Worm (Caenorhabditis elegans) whole organism, early embryonic: ENCODE measurements around the gene rcd-1.

ENCODE experiments used
- B0310.2 ChIP-seq: sonication (generic microtip); optimal IDR thresholded peaks from 2 replicates; lab custom pipeline; 2016; ENCODE audit warnings: mild to moderate bottlenecking, missing genetic modification characterization, missing compliant biosample characterization
- F13C5.2 ChIP-seq: sonication (generic microtip); optimal IDR thresholded peaks from 2 replicates; lab custom pipeline; 2017; ENCODE audit warnings: mild to moderate bottlenecking, missing genetic modification characterization, inconsistent platforms, missing compliant biosample characterization
- aly-1 ChIP-seq: sonication (generic microtip); optimal IDR thresholded peaks from 2 replicates; lab custom pipeline; 2016; ENCODE audit warnings: missing genetic modification characterization, missing compliant biosample characterization
- ama-1 ChIP-seq: fragments of 150-350 bp; optimal IDR thresholded peaks from 2 replicates; lab custom pipeline; 2014
- ceh-13 ChIP-seq: fragments of 200-800 bp; sonication (Bioruptor generic); optimal IDR thresholded peaks from 2 replicates; lab custom pipeline; 2018; ENCODE audit warnings: mild to moderate bottlenecking, missing genetic modification characterization, missing compliant biosample characterization
- ceh-36 ChIP-seq: sonication (generic microtip); optimal IDR thresholded peaks from 2 replicates; lab custom pipeline; 2016; ENCODE audit warnings: missing genetic modification characterization, inconsistent platforms, missing compliant biosample characterization
- ets-7 ChIP-seq: sonication (generic microtip); optimal IDR thresholded peaks from 2 replicates; lab custom pipeline; 2016; ENCODE audit warnings: missing genotype, missing genetic modification characterization, missing compliant biosample characterization
- flt-1 ChIP-seq: fragments of 200-800 bp; sonication (Bioruptor generic); IDR thresholded peaks from 2 replicates; pipeline ENCODE4 v1.3.6; 2022; ENCODE audit warnings: missing genetic modification characterization, missing compliant biosample characterization
- hmbx-1 ChIP-seq: sonication (generic microtip); optimal IDR thresholded peaks from 2 replicates; lab custom pipeline; 2016; ENCODE audit warnings: mild to moderate bottlenecking, missing genetic modification characterization, missing compliant biosample characterization
- hmg-4 ChIP-seq: fragments of 200-800 bp; sonication (Bioruptor generic); optimal IDR thresholded peaks from 2 replicates; lab custom pipeline; 2018; ENCODE audit warnings: mild to moderate bottlenecking, missing genetic modification characterization, missing compliant biosample characterization
- hnd-1 ChIP-seq: sonication (generic microtip); optimal IDR thresholded peaks from 2 replicates; lab custom pipeline; 2016; ENCODE audit warnings: missing genetic modification characterization, missing compliant biosample characterization
- pes-1 ChIP-seq: fragments of 200-800 bp; sonication (Bioruptor generic); IDR thresholded peaks from 2 replicates; pipeline ENCODE4 v1.3.6; 2022; ENCODE audit warnings: missing genetic modification reagents, missing genetic modification characterization, missing compliant biosample characterization
- scrt-1 ChIP-seq: fragments of 200-800 bp; sonication (Bioruptor generic); IDR thresholded peaks from 2 replicates; pipeline ENCODE4 v1.3.6; 2022; ENCODE audit warnings: missing genetic modification characterization, missing compliant biosample characterization
- sea-1 ChIP-seq: fragments of 200-800 bp; sonication (Bioruptor generic); conservative IDR thresholded peaks from 2 replicates; pipeline ENCODE4 v1.3.6; 2022; ENCODE audit warnings: missing genetic modification characterization, missing compliant biosample characterization
- tbx-11 ChIP-seq: fragments of 200-800 bp; sonication (Bioruptor generic); IDR thresholded peaks from 2 replicates; pipeline ENCODE4 v1.3.6; 2022; ENCODE audit warnings: missing genetic modification characterization, missing compliant biosample characterization
- tbx-37 ChIP-seq: fragments of 200-800 bp; sonication (Bioruptor generic); conservative IDR thresholded peaks from 2 replicates; pipeline ENCODE4 v1.3.6; 2022; ENCODE audit warnings: missing genetic modification reagents, missing genetic modification characterization, missing compliant biosample characterization
- tra-4 ChIP-seq: sonication (generic microtip); optimal IDR thresholded peaks from 2 replicates; lab custom pipeline; 2017; ENCODE audit warnings: missing genetic modification characterization, missing compliant biosample characterization

The rcd-1 gene

DNA sequence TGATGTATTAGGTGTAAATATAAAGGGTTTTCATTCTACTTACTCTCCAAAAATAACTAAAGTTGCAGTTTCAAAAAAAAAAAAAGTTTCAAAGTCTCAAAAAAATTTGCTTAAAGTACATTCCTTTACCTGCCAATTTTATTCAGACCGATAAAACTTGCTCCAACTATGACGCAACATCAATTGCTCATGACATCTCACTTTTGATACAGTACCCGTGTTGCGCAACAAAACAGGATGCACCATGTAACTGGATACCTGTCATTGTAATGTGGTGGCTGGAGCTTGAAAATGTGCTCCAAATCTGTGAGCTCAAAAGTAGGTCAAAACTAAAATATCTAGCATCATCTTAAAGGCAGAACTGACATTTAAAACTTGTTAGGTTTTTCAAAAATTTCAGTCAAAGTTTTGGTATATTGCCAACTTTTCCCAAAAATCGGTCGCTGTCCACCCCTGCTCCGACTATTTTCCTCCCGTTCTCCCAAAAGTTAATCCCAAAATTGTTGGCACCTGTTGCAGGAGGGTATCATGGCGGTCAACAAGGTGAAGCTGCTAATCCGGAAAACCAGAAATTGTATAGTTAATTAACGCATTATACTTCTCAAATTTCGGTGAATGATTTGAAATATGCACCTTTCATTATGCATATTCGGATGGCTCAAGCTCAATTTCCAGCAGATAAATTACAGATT, 28.8 kb downstream of the rcd-1 start, which contains the start of gene T24E12.2:
Gene T24E12.2 (plus strand): TSS at position 642 of the 692 bp plus-strand sequence.
- TF ChIP-seq hnd-1 (tag; lab: Kevin White, UChicago) (no peak), flt-1 (GFP tag; lab: Robert Waterston, UW) (no peak), aly-1 (no peak)

DNA sequence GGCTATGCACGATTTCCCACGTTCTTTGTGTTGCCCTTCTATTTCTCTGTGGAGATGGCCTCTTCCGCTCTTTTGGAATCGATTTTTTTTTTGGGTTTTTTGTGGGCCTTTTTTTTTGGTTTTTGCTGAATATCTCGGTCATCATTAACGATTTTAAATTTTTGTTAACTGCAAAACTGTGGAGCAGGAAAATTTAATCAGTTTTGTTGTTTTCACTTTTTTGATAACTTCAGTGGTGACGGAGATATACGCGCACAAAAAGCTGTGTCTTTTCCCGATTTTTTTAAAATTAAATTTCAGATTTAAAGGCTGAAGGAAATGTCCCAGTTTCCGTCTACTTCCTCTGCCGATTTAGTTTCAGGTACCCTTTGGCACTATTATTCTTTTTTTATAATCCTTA, 31.6 kb downstream of the rcd-1 start, which contains the start of gene T24E12.1:
Gene T24E12.1 (plus strand): TSS at position 301 of the 400 bp plus-strand sequence.
- TF ChIP-seq tbx-11 (GFP tag; lab: Robert Waterston, UW) (no peak), sea-1 (GFP tag; lab: Robert Waterston, UW) (no peak), ceh-36 (tag; lab: Kevin White, UChicago) (no peak), flt-1 (GFP tag; lab: Robert Waterston, UW) (no peak), tra-4 (tag; lab: Kevin White, UChicago) (no peak), B0310.2 (tag; lab: Kevin White, UChicago) (no peak)

ce11 chrII:3785756-3786155, 32.1 kb downstream of the rcd-1 start:
- TF ChIP-seq F13C5.2 (tag; lab: Kevin White, UChicago): no peak
- TF ChIP-seq sea-1 (GFP tag; lab: Robert Waterston, UW): no peak
- no peak for TF ChIP-seq hmbx-1 (tag; lab: Kevin White, UChicago)
- TF ChIP-seq tbx-11 (GFP tag; lab: Robert Waterston, UW): no peak
- no peak for TF ChIP-seq tra-4 (tag; lab: Kevin White, UChicago)
- TF ChIP-seq B0310.2 (tag; lab: Kevin White, UChicago): no peak
- no peak for TF ChIP-seq tbx-37 (GFP tag; lab: Robert Waterston, UW)
- no peak for TF ChIP-seq ceh-36 (tag; lab: Kevin White, UChicago)
- TF ChIP-seq hnd-1 (tag; lab: Kevin White, UChicago): no peak
- no peak for TF ChIP-seq flt-1 (GFP tag; lab: Robert Waterston, UW)
- TF ChIP-seq hmg-4 (GFP tag; lab: Kevin White, UChicago): no peak
- TF ChIP-seq ceh-13 (GFP tag; lab: Kevin White, UChicago): no peak
- TF ChIP-seq pes-1 (GFP tag; lab: Robert Waterston, UW): no peak
- TF ChIP-seq aly-1: no peak
- no peak for TF ChIP-seq scrt-1 (GFP tag; lab: Robert Waterston, UW)
- TF ChIP-seq ets-7 (tag; lab: Kevin White, UChicago): no peak

ce11 chrII:3786538-3786937, 32.8 kb downstream of the rcd-1 start:
- no peak for TF ChIP-seq ama-1
- no peak for TF ChIP-seq tra-4 (tag; lab: Kevin White, UChicago)
- no peak for TF ChIP-seq tbx-11 (GFP tag; lab: Robert Waterston, UW)
- no peak for TF ChIP-seq pes-1 (GFP tag; lab: Robert Waterston, UW)
- no peak for TF ChIP-seq flt-1 (GFP tag; lab: Robert Waterston, UW)

DNA sequence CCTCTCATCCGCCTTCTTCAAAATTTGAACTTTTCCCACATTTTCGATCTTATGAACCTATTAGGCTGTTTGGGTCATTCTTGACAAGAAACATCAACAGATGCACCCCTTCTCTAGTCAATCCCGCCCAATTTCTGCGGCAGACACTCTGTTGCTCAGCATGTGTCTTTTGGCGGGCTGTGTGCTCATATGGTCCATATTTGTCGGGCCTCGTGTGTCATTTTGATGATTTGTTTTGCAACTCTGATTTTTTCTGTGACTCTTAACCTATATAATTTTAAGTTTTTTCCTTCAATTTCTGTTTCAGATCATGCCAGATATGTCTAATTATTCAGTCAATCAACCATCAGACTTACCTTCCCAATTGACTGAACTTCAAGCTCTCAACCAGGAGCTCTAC, 33.5 kb downstream of the rcd-1 start, which contains the start of gene T24E12.13:
Gene T24E12.13 (plus strand): TSS at position 301 of the 400 bp plus-strand sequence.
- TF ChIP-seq B0310.2 (tag; lab: Kevin White, UChicago) (no peak), ets-7 (tag; lab: Kevin White, UChicago) (no peak), F13C5.2 (tag; lab: Kevin White, UChicago) (no peak), hnd-1 (tag; lab: Kevin White, UChicago) (no peak), flt-1 (GFP tag; lab: Robert Waterston, UW) (no peak), scrt-1 (GFP tag; lab: Robert Waterston, UW) (no peak), ceh-13 (GFP tag; lab: Kevin White, UChicago) (no peak), pes-1 (GFP tag; lab: Robert Waterston, UW) (no peak), tra-4 (tag; lab: Kevin White, UChicago) (no peak), ceh-36 (tag; lab: Kevin White, UChicago) (no peak), tbx-37 (GFP tag; lab: Robert Waterston, UW) (no peak), hmg-4 (GFP tag; lab: Kevin White, UChicago) (no peak)

DNA sequence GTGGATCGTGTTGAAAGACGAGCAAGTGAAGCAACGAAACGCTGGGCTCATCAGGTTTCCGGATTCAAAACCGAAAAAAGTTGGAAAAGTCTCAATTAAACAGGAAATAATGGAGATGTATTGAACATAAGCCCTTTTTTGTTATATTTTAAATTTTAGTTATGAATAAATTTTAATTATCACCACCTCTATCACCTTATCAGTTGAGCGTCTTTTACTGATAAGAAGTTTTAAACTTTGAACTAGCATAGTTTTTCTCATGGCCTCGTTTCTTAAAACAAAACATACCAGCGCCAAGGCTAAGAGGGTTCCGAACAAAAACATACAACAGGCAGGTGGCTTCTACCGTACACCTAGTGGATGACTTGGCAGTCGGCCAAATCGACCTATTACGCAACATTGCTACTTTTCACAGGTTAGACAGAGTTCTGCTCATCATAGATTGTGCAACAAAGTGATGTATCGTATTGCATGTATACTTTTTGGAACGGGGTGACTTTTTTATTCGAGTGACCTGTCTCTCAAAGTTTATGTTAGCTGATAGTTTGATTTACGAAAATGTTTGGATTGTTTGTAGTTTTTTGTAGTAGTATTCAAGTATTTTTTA, 34.8 kb downstream of the rcd-1 start:
- no peak for TF ChIP-seq flt-1 (GFP tag; lab: Robert Waterston, UW)
- TF ChIP-seq hnd-1 (tag; lab: Kevin White, UChicago): no peak
- no peak for TF ChIP-seq sea-1 (GFP tag; lab: Robert Waterston, UW)
- no peak for TF ChIP-seq hmg-4 (GFP tag; lab: Kevin White, UChicago)

DNA sequence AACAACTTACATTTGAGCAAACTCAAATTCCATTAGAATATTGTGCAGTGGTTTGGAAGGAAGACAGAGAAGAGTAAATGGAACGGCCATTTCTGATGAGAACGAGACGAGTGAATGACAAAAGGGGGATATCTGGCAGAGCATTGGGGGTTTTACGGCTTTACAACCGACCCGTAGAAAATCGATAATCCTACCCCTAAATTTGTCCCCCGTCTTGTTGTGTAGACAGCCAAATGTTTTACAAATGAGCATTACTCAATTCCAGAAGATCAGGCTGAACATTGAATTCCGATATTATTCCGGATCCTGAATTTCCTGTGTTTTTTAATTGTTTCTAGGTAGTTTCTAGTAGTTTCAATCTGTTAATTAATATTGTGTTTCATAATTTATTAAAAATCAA, 39.6 kb downstream of the rcd-1 start, which contains the start of gene fbxb-99:
Gene fbxb-99 (minus strand): TSS at position 101 of the 400 bp plus-strand sequence.
- TF ChIP-seq ets-7 (tag; lab: Kevin White, UChicago) (no peak), ama-1 (no peak)

DNA sequence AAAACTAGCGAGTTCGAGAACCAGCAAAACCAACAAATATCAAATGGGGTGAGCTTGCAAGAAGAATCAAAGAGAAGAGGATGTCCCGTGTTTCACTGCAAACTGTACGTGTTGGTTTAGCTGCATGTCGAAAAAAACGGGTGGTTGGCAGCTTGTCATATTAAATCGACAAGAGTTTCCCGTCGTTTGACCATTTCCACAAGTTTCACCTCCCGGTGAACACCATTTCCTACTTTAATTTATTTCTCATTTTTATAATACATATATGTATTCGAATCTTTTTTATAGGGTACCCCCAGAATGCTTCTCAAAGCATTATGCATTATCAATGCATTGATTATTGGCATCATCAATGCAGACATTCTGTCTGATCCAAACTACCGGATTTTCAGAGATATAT, 41.6 kb downstream of the rcd-1 start, which contains the start of gene Y8A9A.2:
Gene Y8A9A.2 (plus strand): TSS at position 301 of the 400 bp plus-strand sequence.
- no peak for TF ChIP-seq ceh-36 (tag; lab: Kevin White, UChicago)
- TF ChIP-seq scrt-1 (GFP tag; lab: Robert Waterston, UW): no peak
- no peak for TF ChIP-seq hmg-4 (GFP tag; lab: Kevin White, UChicago)
- no peak for TF ChIP-seq tbx-11 (GFP tag; lab: Robert Waterston, UW)
- no peak for TF ChIP-seq B0310.2 (tag; lab: Kevin White, UChicago)
- no peak for TF ChIP-seq tra-4 (tag; lab: Kevin White, UChicago)
- no peak for TF ChIP-seq aly-1
